Worm (Caenorhabditis elegans): ENCODE data around the gene F44D12.6.

The F44D12.6 gene

DNA sequence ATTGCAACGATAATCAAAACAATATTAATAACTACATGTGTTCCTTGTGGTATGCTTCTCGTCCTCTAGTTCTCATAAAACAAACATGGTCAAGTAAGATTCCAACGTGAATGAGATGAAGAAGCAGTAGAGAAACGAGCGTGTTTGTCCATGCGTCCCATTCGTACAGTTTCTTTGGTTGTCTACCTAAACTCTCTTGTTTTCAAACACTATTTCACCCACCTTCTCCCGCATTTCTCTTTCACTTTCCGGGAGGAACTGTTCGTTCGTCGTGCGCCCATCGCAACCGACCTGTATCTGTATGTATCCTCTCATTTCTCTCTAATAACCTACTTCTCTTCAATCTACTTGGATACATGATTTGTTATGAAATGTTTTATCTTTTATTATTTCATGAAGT lies 25.4 kb upstream of the F44D12.6 start:
- TF ChIP-seq tbx-11 (GFP tag; IDR thresholded peaks at IDR 0.05): no peak
- no peak for TF ChIP-seq ama-1 (optimal IDR thresholded peaks at IDR 0.05)
- no peak for TF ChIP-seq pes-1 (GFP tag; IDR thresholded peaks at IDR 0.05)

DNA sequence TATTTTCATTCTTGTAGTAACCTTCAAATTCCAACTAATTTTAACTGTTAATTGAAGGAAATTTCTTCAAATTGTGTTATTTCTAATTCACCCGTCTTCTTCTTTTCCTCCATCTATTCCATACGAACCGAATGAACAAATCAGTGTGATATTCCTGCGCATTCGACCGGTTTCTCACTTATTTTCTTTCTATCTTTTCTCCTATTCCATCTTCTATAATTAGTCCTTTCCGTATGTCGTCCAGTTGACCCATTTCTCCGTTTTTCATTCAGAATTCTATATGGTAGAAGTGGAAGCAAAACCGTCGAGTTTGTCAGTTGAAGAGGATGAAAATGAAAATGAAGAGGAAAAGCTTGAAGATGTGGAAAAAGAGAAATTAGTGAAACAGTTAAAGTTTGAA lies 23.6 kb upstream of the F44D12.6 start, which contains the start of gene magu-4:
magu-4 (plus strand) TSS at position 218 of the 400 bp plus-strand sequence.
- no peak for TF ChIP-seq sea-1 (GFP tag; conservative IDR thresholded peaks at IDR 0.05)

ce11 chrIV:10016977-10017376 lies 16.2 kb upstream of the F44D12.6 start, which contains the start of gene ent-7:
Gene ent-7, plus strand, starts transcription at chrIV:10017277.
- no peak for TF ChIP-seq ama-1 (optimal IDR thresholded peaks at IDR 0.05)
- TF ChIP-seq ceh-13 (GFP tag; optimal IDR thresholded peaks at IDR 0.05): no peak
- no peak for TF ChIP-seq scrt-1 (GFP tag; IDR thresholded peaks at IDR 0.05)
- no peak for TF ChIP-seq hnd-1 (tag; optimal IDR thresholded peaks at IDR 0.05)
- no peak for TF ChIP-seq flt-1 (GFP tag; IDR thresholded peaks at IDR 0.05)
- TF ChIP-seq sea-1 (GFP tag; conservative IDR thresholded peaks at IDR 0.05): no peak
- TF ChIP-seq B0310.2 (tag; optimal IDR thresholded peaks at IDR 0.05): no peak
- TF ChIP-seq pes-1 (GFP tag; IDR thresholded peaks at IDR 0.05): no peak
- no peak for TF ChIP-seq ets-7 (tag; optimal IDR thresholded peaks at IDR 0.05)
- no peak for TF ChIP-seq tbx-11 (GFP tag; IDR thresholded peaks at IDR 0.05)
- TF ChIP-seq F13C5.2 (tag; optimal IDR thresholded peaks at IDR 0.05): no peak
- no peak for TF ChIP-seq aly-1 (tag; optimal IDR thresholded peaks at IDR 0.05)
- no peak for TF ChIP-seq tra-4 (tag; optimal IDR thresholded peaks at IDR 0.05)
- TF ChIP-seq ceh-36 (tag; optimal IDR thresholded peaks at IDR 0.05): no peak
- no peak for TF ChIP-seq hmbx-1 (tag; optimal IDR thresholded peaks at IDR 0.05)
- no peak for TF ChIP-seq tbx-37 (GFP tag; conservative IDR thresholded peaks at IDR 0.05)

DNA sequence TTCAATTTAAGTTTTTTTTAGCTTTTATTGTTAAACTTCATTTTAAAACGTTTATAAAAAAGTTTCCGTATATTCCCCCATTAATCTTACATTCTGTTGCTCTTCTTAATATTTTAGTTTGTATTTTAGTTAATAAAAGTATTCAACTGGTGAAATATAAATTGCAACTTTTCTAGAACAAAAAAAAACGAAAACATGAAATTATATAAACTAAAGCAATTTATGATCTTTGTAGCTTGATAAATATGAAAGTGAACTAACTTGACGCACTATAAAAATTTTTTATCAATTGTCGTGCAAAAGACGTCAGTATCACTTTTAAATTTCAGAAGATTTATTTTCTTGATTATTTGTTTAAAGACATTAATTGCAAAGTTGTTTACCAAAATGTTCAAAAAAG lies 15.5 kb upstream of the F44D12.6 start, which contains the start of gene F44D12.2:
F44D12.2 (minus strand) TSS at position 101 of the 400 bp plus-strand sequence.
- TF ChIP-seq tra-4 (tag; optimal IDR thresholded peaks at IDR 0.05): no peak
- TF ChIP-seq tbx-37 (GFP tag; conservative IDR thresholded peaks at IDR 0.05): no peak
- TF ChIP-seq hmbx-1 (tag; optimal IDR thresholded peaks at IDR 0.05): no peak
- TF ChIP-seq ama-1 (optimal IDR thresholded peaks at IDR 0.05): no peak
- TF ChIP-seq sea-1 (GFP tag; conservative IDR thresholded peaks at IDR 0.05): no peak
- TF ChIP-seq scrt-1 (GFP tag; IDR thresholded peaks at IDR 0.05): no peak
- no peak for TF ChIP-seq B0310.2 (tag; optimal IDR thresholded peaks at IDR 0.05)
- no peak for TF ChIP-seq hnd-1 (tag; optimal IDR thresholded peaks at IDR 0.05)
- no peak for TF ChIP-seq flt-1 (GFP tag; IDR thresholded peaks at IDR 0.05)
- no peak for TF ChIP-seq pes-1 (GFP tag; IDR thresholded peaks at IDR 0.05)
- no peak for TF ChIP-seq F13C5.2 (tag; optimal IDR thresholded peaks at IDR 0.05)
- TF ChIP-seq ceh-13 (GFP tag; optimal IDR thresholded peaks at IDR 0.05): no peak
- TF ChIP-seq tbx-11 (GFP tag; IDR thresholded peaks at IDR 0.05): no peak
- TF ChIP-seq aly-1 (tag; optimal IDR thresholded peaks at IDR 0.05): no peak
- TF ChIP-seq ets-7 (tag; optimal IDR thresholded peaks at IDR 0.05): no peak

DNA sequence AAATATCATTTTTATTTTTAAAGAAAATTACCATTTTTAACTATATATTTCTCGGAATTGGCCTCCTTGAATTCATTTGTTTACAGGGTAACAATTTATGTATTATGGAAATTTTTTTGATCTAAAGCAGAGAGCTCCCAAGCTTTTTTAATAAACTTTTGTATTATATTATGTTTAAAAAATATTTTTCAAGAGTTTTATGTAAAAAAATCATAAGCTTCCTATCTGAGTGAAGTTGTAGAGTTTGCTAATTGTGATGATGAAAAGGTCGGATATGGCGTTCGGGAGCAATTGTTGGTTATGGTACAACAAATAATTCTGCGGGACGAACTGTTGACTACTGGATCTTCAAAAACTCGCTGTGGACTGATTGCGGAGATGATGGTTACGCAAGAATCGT lies 11.9 kb upstream of the F44D12.6 start, which contains the start of gene F44D12.19:
F44D12.19 (plus strand) TSS at position 301 of the 400 bp plus-strand sequence.
- TF ChIP-seq sea-1 (GFP tag; conservative IDR thresholded peaks at IDR 0.05): no peak
- no peak for TF ChIP-seq aly-1 (tag; optimal IDR thresholded peaks at IDR 0.05)
- TF ChIP-seq hmg-4 (GFP tag; optimal IDR thresholded peaks at IDR 0.05): no peak
- no peak for TF ChIP-seq scrt-1 (GFP tag; IDR thresholded peaks at IDR 0.05)

DNA sequence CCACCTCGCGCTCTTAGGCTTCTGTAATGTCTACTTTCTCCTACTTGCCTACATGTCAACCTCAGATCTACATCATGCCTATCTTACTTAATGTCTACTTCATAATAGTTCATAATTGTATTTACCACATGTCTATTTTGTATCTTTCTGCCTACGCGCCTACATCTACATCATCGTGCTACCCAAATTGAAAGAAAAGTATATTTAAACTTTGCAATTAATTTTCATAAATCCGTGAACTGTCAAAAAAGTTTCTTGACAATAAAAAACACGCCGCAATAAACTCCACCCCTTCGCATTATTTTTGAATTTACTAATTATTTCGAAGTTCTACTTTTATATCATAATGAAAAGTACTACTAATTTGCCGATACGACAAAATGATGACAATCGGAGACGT lies 10.2 kb upstream of the F44D12.6 start, which contains the start of gene F44D12.8:
F44D12.8 (plus strand) TSS at position 301 of the 400 bp plus-strand sequence.
- TF ChIP-seq aly-1 (tag; optimal IDR thresholded peaks at IDR 0.05) (no peak), hnd-1 (tag; optimal IDR thresholded peaks at IDR 0.05) (no peak), F13C5.2 (tag; optimal IDR thresholded peaks at IDR 0.05) (no peak), tbx-37 (GFP tag; conservative IDR thresholded peaks at IDR 0.05) (no peak), ceh-36 (tag; optimal IDR thresholded peaks at IDR 0.05) (no peak), sea-1 (GFP tag; conservative IDR thresholded peaks at IDR 0.05) (no peak), ama-1 (optimal IDR thresholded peaks at IDR 0.05) (no peak), B0310.2 (tag; optimal IDR thresholded peaks at IDR 0.05) (no peak), ceh-13 (GFP tag; optimal IDR thresholded peaks at IDR 0.05) (no peak), pes-1 (GFP tag; IDR thresholded peaks at IDR 0.05) (no peak), hmg-4 (GFP tag; optimal IDR thresholded peaks at IDR 0.05) (no peak)

ce11 chrIV:10026129-10026528 lies 7.0 kb upstream of the F44D12.6 start:
- no peak for TF ChIP-seq F13C5.2 (tag; optimal IDR thresholded peaks at IDR 0.05)
- no peak for TF ChIP-seq tra-4 (tag; optimal IDR thresholded peaks at IDR 0.05)
- no peak for TF ChIP-seq B0310.2 (tag; optimal IDR thresholded peaks at IDR 0.05)
- no peak for TF ChIP-seq scrt-1 (GFP tag; IDR thresholded peaks at IDR 0.05)
- no peak for TF ChIP-seq ceh-36 (tag; optimal IDR thresholded peaks at IDR 0.05)
- TF ChIP-seq flt-1 (GFP tag; IDR thresholded peaks at IDR 0.05): no peak
- no peak for TF ChIP-seq hnd-1 (tag; optimal IDR thresholded peaks at IDR 0.05)
- TF ChIP-seq aly-1 (tag; optimal IDR thresholded peaks at IDR 0.05): no peak
- no peak for TF ChIP-seq tbx-37 (GFP tag; conservative IDR thresholded peaks at IDR 0.05)
- TF ChIP-seq tbx-11 (GFP tag; IDR thresholded peaks at IDR 0.05): no peak
- TF ChIP-seq ets-7 (tag; optimal IDR thresholded peaks at IDR 0.05): no peak
- TF ChIP-seq ceh-13 (GFP tag; optimal IDR thresholded peaks at IDR 0.05): no peak

- TF ChIP-seq tra-4 (tag; optimal IDR thresholded peaks at IDR 0.05): no peak
- no peak for TF ChIP-seq tbx-11 (GFP tag; IDR thresholded peaks at IDR 0.05)
- no peak for TF ChIP-seq hnd-1 (tag; optimal IDR thresholded peaks at IDR 0.05)
- TF ChIP-seq sea-1 (GFP tag; conservative IDR thresholded peaks at IDR 0.05): no peak
- TF ChIP-seq flt-1 (GFP tag; IDR thresholded peaks at IDR 0.05): no peak
- no peak for TF ChIP-seq B0310.2 (tag; optimal IDR thresholded peaks at IDR 0.05)
- TF ChIP-seq scrt-1 (GFP tag; IDR thresholded peaks at IDR 0.05): no peak
- TF ChIP-seq pes-1 (GFP tag; IDR thresholded peaks at IDR 0.05): no peak
- no peak for TF ChIP-seq ets-7 (tag; optimal IDR thresholded peaks at IDR 0.05)
- TF ChIP-seq tbx-37 (GFP tag; conservative IDR thresholded peaks at IDR 0.05): no peak
- TF ChIP-seq aly-1 (tag; optimal IDR thresholded peaks at IDR 0.05): no peak
These were observed 5.6 kb upstream of the F44D12.6 start, which contains the start of gene gipc-2 for ce11 chrIV:10027566-10027965. Gene gipc-2, minus strand, starts transcription at chrIV:10027666.
